Fruit fly (Drosophila melanogaster): ENCODE data around the gene rngo.

Gene rngo

DNA sequence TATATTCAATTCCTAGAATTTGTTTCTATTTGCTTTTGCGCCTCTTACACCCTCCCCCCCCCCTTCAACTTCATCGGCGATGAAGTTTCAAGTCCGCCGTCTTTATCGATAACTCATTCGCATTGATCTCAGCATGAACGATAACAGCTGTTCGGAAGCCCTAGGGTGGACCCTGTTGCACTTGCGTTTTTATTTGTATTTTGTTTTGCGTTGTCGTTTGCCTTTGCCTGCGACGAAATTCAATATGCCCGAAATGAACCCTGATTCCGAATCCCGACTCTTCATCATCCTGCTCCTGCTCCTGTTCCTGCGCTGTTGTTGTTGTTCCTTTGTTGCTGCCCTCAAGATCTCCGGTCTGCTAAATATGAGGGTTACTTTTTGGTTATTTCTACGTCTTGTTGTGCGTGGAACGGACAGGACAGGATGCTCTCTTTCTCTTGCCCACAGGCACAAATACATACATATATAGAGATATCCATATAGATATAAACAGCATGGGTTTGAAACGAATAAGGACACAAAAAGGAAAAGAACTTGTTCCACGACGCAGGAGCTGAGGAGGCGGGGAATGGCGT is 14.7 kb upstream of the rngo start (continued):
- TF ChIP-seq vri (GFP tag; optimal IDR thresholded peaks at IDR 0.05): no peak

DNA sequence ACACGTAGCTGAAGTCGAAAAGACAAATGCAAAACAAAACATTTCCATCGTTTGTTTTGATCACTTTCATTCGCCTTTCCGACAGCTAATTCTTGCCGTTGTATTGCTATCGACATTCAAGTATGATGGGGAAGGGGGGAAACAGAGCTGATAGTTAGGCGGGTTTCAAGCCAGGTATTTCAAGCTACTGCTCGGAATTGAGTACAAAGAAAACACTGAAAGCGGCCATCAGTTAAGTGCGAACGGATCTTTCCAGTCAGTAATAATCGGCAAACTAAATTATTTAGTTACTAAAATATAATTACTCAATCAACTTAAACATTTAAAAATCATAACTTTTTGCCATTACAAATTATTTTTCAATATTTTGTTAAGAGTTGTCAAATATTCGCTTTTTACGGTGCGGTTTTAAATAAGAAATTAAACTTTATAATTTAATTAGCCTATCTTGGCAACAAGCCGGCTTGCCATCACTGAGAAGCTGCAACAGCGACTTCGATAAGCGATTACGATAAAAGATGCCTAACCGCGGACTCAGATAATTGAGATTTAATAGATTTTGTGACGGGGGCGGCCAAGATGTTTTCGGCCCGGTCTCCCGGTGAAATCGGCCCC is 13.3 kb upstream of the rngo start:
- TF ChIP-seq Sox102F (GFP tag; optimal IDR thresholded peaks at IDR 0.05) (no peak), achi (GFP tag; optimal IDR thresholded peaks at IDR 0.05) (no peak), esn (GFP tag; optimal IDR thresholded peaks at IDR 0.05) (peak; percentile 33), Met (GFP tag; optimal IDR thresholded peaks at IDR 0.05) (no peak), CG6276 (GFP tag; optimal IDR thresholded peaks at IDR 0.05) (no peak), CG31627 (GFP tag; optimal IDR thresholded peaks at IDR 0.05) (no peak)

DNA sequence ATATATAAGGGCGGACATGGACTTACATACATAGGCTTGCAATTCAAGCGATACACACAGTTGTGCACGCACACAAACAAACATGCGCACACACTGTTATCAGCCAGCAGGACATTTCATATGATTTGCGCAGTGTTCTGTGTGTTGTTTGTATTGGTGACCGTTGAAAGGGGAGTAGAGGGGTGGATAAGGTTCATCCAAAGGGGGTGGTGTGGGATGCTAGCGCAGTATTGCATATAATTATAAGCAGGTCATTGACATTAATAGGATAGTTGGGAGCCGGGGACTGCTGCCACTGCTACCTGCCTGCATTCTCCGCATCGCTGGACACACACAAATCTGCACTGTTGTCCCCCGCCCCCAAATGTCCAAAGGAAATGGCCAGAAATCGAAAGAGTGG is 12.8 kb upstream of the rngo start:
- TF ChIP-seq CG6808 (GFP tag; optimal IDR thresholded peaks at IDR 0.05) (no peak), dac (GFP tag; optimal IDR thresholded peaks at IDR 0.05) (no peak)

DNA sequence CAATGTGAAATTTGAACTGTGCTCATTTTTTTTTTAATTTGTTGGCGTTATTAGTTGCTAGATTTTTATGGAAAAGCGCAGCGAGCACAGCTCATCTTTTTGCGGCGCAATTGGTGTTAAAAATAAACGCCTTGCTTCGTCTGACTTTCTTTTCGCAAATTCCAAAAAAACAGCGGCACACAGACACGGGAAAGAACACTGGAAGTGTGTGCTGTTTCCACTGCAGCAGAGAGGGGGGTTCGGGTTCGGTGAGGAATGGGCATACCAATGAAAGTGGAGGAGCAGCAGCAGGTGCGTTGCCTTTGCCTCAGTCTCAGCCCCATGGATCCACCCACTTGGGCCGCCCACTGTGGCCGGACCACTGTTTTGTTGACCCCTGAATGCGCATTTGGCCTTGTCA is 1.1 kb downstream of the rngo start:
- TF ChIP-seq svp (GFP tag) (peak; percentile 77), dac (GFP tag; optimal IDR thresholded peaks at IDR 0.05) (no peak), CG8119 (GFP tag; IDR thresholded peaks at IDR 0.05) (no peak), Eip78C (GFP tag) (peak; percentile 28)

DNA sequence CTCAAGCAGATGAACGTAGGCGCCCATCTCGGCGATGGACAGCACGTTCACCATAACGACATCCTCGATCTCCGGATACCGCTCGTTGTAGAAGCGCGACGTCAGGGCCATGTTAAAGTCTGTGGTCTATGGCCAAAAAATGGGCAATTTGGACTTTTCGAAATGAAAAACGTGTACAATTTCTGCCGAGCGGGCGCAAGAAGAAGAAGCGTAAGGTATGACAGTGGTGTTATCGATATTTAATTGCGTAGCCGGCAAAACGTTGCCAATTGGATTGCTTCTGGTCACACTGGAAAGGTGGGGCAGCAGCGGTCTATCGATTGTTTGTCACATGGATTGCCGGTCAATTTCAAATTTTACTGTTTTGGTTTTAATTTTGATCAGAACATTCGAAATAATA is 5.5 kb downstream of the rngo start, which contains the start of gene eIF2alpha:
Gene eIF2alpha (minus strand): TSS at position 225 of the 400 bp plus-strand sequence.
- TF ChIP-seq Eip78C (GFP tag) (peak; percentile 22), Hr38 (GFP tag; optimal IDR thresholded peaks at IDR 0.05) (no peak), esn (GFP tag; optimal IDR thresholded peaks at IDR 0.05) (peak; percentile 0), lz (GFP tag; optimal IDR thresholded peaks at IDR 0.05) (no peak), svp (GFP tag) (peak; percentile 67)

DNA sequence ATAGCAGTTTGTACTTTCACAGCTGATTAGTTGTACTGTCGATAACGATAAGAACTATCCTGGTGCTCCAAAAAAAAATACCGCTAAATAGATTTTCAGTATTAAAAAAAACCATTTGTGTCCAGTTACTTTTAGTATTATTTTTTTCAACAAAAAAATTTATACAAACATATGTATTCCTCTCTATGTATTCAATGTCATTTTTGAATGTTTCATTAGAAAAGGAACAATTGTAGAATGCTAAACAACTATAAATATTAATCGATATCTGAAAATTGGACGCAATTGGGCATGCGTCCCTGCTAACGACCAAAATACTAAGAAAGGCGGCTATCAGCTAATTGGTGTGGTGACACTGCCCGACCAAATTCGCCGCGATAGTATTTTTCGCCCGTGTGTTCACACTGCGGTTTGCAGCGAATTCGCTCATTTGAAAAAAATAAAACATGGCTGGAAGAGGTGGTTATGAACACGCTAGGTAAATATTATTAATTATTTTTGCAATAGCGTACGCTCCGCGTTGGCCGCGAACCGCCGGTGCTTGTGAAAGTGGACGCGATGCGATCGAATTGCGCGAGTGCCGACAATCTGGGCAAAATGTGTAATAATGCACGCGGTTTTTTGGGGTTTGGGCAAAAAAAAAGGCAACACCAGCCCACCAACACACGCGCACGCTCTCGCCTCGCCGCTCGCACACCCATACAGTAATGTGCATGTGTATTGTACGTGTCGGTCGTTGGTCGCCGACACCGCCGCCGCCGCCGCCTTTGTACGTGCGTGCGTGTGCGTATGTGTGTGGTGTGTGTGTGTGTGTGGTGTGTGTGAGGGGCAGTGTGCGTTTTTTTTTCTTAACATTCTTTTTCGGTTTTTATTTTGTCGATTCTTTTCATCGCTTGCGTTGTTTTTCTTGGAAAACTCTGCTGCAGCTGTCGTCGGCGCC is 7.3 kb downstream of the rngo start, which contains the start of the genes CG34015 and eIF4H1:
Gene CG34015 (minus strand): TSS at position 51 of the 940 bp plus-strand sequence.
Gene eIF4H1 (plus strand): TSS at position 414 of the 940 bp plus-strand sequence.
- peak; percentile 28 for TF ChIP-seq Eip75B (GFP tag; optimal IDR thresholded peaks at IDR 0.05)
- TF ChIP-seq CG32006 (GFP tag; optimal IDR thresholded peaks at IDR 0.05): peak; percentile 55
- TF ChIP-seq CG8119 (GFP tag; IDR thresholded peaks at IDR 0.05): peak; percentile 75; the same call in 2 of the 3 replicates
- TF ChIP-seq Sox15 (GFP tag; optimal IDR thresholded peaks at IDR 0.05): no peak
- TF ChIP-seq eg (GFP tag; IDR thresholded peaks at IDR 0.05): peak; percentile 77; the same call in 1 of the 3 replicates
- no peak for TF ChIP-seq CG4318 (GFP tag; optimal IDR thresholded peaks at IDR 0.05)
- TF ChIP-seq Gug (GFP tag; IDR thresholded peaks at IDR 0.05): no peak
- TF ChIP-seq Hr4 (GFP tag; optimal IDR thresholded peaks at IDR 0.05): no peak
- no peak for TF ChIP-seq CG11762 (GFP tag; optimal IDR thresholded peaks at IDR 0.05; ENCODE audit: insufficient read depth)
- no peak for TF ChIP-seq CG8319 (GFP tag; optimal IDR thresholded peaks at IDR 0.05)
- no peak for TF ChIP-seq achi (GFP tag; optimal IDR thresholded peaks at IDR 0.05)
- TF ChIP-seq net (GFP tag; optimal IDR thresholded peaks at IDR 0.05): peak; percentile 61
- TF ChIP-seq Lpt (GFP tag; optimal IDR thresholded peaks at IDR 0.05): peak; percentile 60
- no peak for TF ChIP-seq CG7368 (GFP tag; optimal IDR thresholded peaks at IDR 0.05)
- no peak for TF ChIP-seq cyc (GFP tag; optimal IDR thresholded peaks at IDR 0.05)
- TF ChIP-seq topi (GFP tag; optimal IDR thresholded peaks at IDR 0.05): peak; percentile 36
- TF ChIP-seq CG3032 (tag; optimal IDR thresholded peaks at IDR 0.05): no peak
- TF ChIP-seq CG11294 (GFP tag; IDR thresholded peaks at IDR 0.05): no peak
- peak in 1 of 2 experiments; percentile 57 for TF ChIP-seq salr (GFP tag; optimal IDR thresholded peaks at IDR 0.05)
- peak; percentile 63 for TF ChIP-seq Sox14 (GFP tag; optimal IDR thresholded peaks at IDR 0.05)
- TF ChIP-seq vri (GFP tag; optimal IDR thresholded peaks at IDR 0.05): peak; percentile 31
- TF ChIP-seq CG6163 (GFP tag; IDR thresholded peaks at IDR 0.05): peak; percentile 62; the same call in 2 of the 3 replicates
- peak; percentile 80 for TF ChIP-seq CG6808 (GFP tag; optimal IDR thresholded peaks at IDR 0.05)
- TF ChIP-seq pdm3 (GFP tag; optimal IDR thresholded peaks at IDR 0.05): no peak
- peak; percentile 8 for TF ChIP-seq CG3919 (GFP tag; optimal IDR thresholded peaks at IDR 0.05)
- TF ChIP-seq fkh (GFP tag; optimal IDR thresholded peaks at IDR 0.05): peak; percentile 64
- TF ChIP-seq CG6276 (GFP tag; optimal IDR thresholded peaks at IDR 0.05): peak; percentile 84
- TF ChIP-seq ss (GFP tag; optimal IDR thresholded peaks at IDR 0.05): peak; percentile 87 to 93
- TF ChIP-seq OdsH (GFP tag; optimal IDR thresholded peaks at IDR 0.05): peak; percentile 22
- TF ChIP-seq Hr38 (GFP tag; optimal IDR thresholded peaks at IDR 0.05): no peak
